Worm (Caenorhabditis elegans) whole organism, young adult: Measurements from ENCODE around the gene gpx-5.

ENCODE experiments used
- K12H6.12 ChIP-seq: fragments of 200-800 bp; sonication (Bioruptor generic); optimal IDR thresholded peaks from 2 replicates; lab custom pipeline; 2018; ENCODE audit warnings: mild to moderate bottlenecking, missing genetic modification characterization, missing compliant biosample characterization
- nhr-90 ChIP-seq: sonication (generic microtip); optimal IDR thresholded peaks from 2 replicates; lab custom pipeline; 2016; ENCODE audit warnings: missing genotype, mild to moderate bottlenecking, missing genetic modification characterization, missing compliant biosample characterization

DNA sequence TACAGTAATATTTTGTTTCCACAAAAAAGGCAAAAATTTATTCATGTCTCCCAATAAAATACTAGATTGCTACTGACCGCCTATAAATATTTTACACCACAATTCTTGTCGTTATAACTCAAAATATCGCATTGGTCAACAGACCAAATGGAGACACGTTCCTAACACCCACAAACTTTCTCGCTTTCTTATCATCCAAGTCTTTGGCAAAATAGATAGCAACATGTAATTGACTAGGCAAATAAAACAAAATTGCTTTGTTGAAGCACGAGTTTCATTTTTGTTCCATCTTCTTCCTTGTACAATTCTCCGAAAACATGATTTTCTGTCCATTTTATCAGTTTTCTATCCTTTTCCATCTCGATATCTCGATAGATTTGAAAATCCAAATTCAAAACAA, 18.2 kb downstream of the gpx-5 start:
- no peak for TF ChIP-seq K12H6.12 (tag; lab: Kevin White, UChicago)
- TF ChIP-seq nhr-90 (tag; lab: Kevin White, UChicago) = no peak
